Worm (Caenorhabditis elegans): Measurements from ENCODE around the gene C03E10.1.

Gene C03E10.1

ce11 chrV:11290888-11291287 is at the start of gene C03E10.1:
Gene C03E10.1 (plus strand): TSS chrV:11291188.
- no peak for TF ChIP-seq hmg-1.1 (GFP tag; IDR thresholded peaks at IDR 0.05)

ce11 chrV:11241580-11241979 is 49.4 kb upstream of the C03E10.1 start, which contains the start of gene pgap-1:
Gene pgap-1 (plus strand): TSS chrV:11241880.
- TF ChIP-seq ceh-62 (tag; optimal IDR thresholded peaks at IDR 0.05) (no peak), hlh-11 (tag; optimal IDR thresholded peaks at IDR 0.05) (no peak), tra-1 (GFP tag; IDR thresholded peaks at IDR 0.05) (no peak), lim-7 (GFP tag; IDR thresholded peaks at IDR 0.05) (no peak), lir-3 (tag; optimal IDR thresholded peaks at IDR 0.05) (no peak), F10B5.3 (tag; optimal IDR thresholded peaks at IDR 0.05) (no peak), hlh-30 (tag; optimal IDR thresholded peaks at IDR 0.05; ENCODE audit: insufficient read depth) (no peak), ceh-82 (tag; optimal IDR thresholded peaks at IDR 0.05) (no peak), nhr-28 (tag; optimal IDR thresholded peaks at IDR 0.05) (no peak)

ce11 chrV:11244539-11244938 is 46.4 kb upstream of the C03E10.1 start, which contains the start of gene mxl-1:
Gene mxl-1 (plus strand): TSS chrV:11244839.
- TF ChIP-seq skn-1 (tag; optimal IDR thresholded peaks at IDR 0.05) (no peak), ztf-7 (tag; optimal IDR thresholded peaks at IDR 0.05) (no peak), madf-9 (GFP tag; conservative IDR thresholded peaks at IDR 0.05) (no peak), hif-1 (tag; optimal IDR thresholded peaks at IDR 0.05) (no peak), lin-1 (GFP tag; IDR thresholded peaks at IDR 0.05) (no peak), unc-39 (tag; optimal IDR thresholded peaks at IDR 0.05) (no peak), F26F4.8 (GFP tag; conservative IDR thresholded peaks at IDR 0.05) (no peak), tra-1 (GFP tag; IDR thresholded peaks at IDR 0.05) (no peak), Y48G9A.11 (GFP tag; IDR thresholded peaks at IDR 0.05) (no peak), lim-7 (GFP tag; IDR thresholded peaks at IDR 0.05) (no peak), unc-62 (GFP tag; optimal IDR thresholded peaks at IDR 0.05 in 1 of 2) (no peak), unc-62 (tag; optimal IDR thresholded peaks at IDR 0.05) (no peak), hmg-1.1 (GFP tag; IDR thresholded peaks at IDR 0.05) (no peak), hlh-11 (tag; optimal IDR thresholded peaks at IDR 0.05) (no peak), nhr-10 (tag; optimal IDR thresholded peaks at IDR 0.05) (no peak), lsy-2 (tag; optimal IDR thresholded peaks at IDR 0.05) (no peak), dpl-1 (GFP tag; optimal IDR thresholded peaks at IDR 0.05) (no peak), snpc-4 (tag; optimal IDR thresholded peaks at IDR 0.05) (no peak), nhr-6 (tag; optimal IDR thresholded peaks at IDR 0.05) (no peak)

- TF ChIP-seq unc-62 (GFP tag; optimal IDR thresholded peaks at IDR 0.05 in 1 of 2) (peak in 1 of 2 experiments; percentile 93), unc-62 (tag; optimal IDR thresholded peaks at IDR 0.05) (no peak), jun-1 (tag; optimal IDR thresholded peaks at IDR 0.05) (no peak)
Measured at ce11 chrV:11245029-11245428, 46.0 kb upstream of the C03E10.1 start.

- TF ChIP-seq unc-62 (GFP tag; optimal IDR thresholded peaks at IDR 0.05 in 1 of 2) = peak in 1 of 2 experiments; percentile 53
- no peak for TF ChIP-seq unc-62 (tag; optimal IDR thresholded peaks at IDR 0.05)
- no peak for TF ChIP-seq madf-5 (GFP tag; IDR thresholded peaks at IDR 0.05)
Measured at ce11 chrV:11247846-11248245, 43.1 kb upstream of the C03E10.1 start, which contains the start of gene mam-4. Gene mam-4 (plus strand): TSS chrV:11248146.

- TF ChIP-seq Y75B8A.6 (GFP tag; IDR thresholded peaks at IDR 0.05) = no peak
- TF ChIP-seq ctbp-1 (GFP tag; IDR thresholded peaks at IDR 0.05) = no peak
- no peak for TF ChIP-seq ceh-62 (tag; optimal IDR thresholded peaks at IDR 0.05)
- peak; percentile 27 for TF ChIP-seq aha-1 (tag)
Measured at ce11 chrV:11250735-11251134, 40.3 kb upstream of the C03E10.1 start, which contains the start of gene T19B10.12. Gene T19B10.12 (plus strand): TSS chrV:11251035.

- TF ChIP-seq ZK546.5 (tag; optimal IDR thresholded peaks at IDR 0.05) = no peak
- TF ChIP-seq unc-62 (GFP tag; optimal IDR thresholded peaks at IDR 0.05 in 1 of 2) = peak in 1 of 2 experiments; percentile 95
- no peak for TF ChIP-seq unc-62 (tag; optimal IDR thresholded peaks at IDR 0.05)
Measured at ce11 chrV:11251798-11252197, 39.2 kb upstream of the C03E10.1 start.

Measured in whole organism, L4 larva.